Fruit fly (Drosophila melanogaster) whole organism, prepupa: ENCODE results near the gene grk.

Source experiments
- Blimp-1 ChIP-seq: fragments of 200-800 bp; sonication (Bioruptor generic); optimal IDR thresholded peaks from 3 replicates; lab custom pipeline; 2017; ENCODE audit warnings: missing biosample characterization, missing genetic modification characterization, mild to moderate bottlenecking, moderate library complexity, missing genetic modification reagents
- CG15336 ChIP-seq: fragments of 200-800 bp; sonication (Bioruptor generic); IDR thresholded peaks from 2 replicates; pipeline ENCODE4 v1.3.6; 2022; ENCODE audit warnings: missing biosample characterization, missing genetic modification characterization
- CG6276 ChIP-seq: fragments of 200-800 bp; sonication (Bioruptor generic); optimal IDR thresholded peaks from 2 replicates; lab custom pipeline; 2017; ENCODE audit warnings: missing biosample characterization, mild to moderate bottlenecking, missing genetic modification characterization
- dsx ChIP-seq: fragments of 200-800 bp; optimal IDR thresholded peaks from 3 replicates; lab custom pipeline; 2019; ENCODE audit warnings: missing biosample characterization, mild to moderate bottlenecking, missing genetic modification characterization, moderate library complexity; ENCODE audit not compliant: poor library complexity, severe bottlenecking
- salr ChIP-seq, 2 experiments: fragments of 200-800 bp; sonication (Bioruptor generic); optimal IDR thresholded peaks; 3 replicates each; lab custom pipeline; 2016 to 2018; ENCODE audit warnings: missing biosample characterization in 2 of 2, missing genetic modification characterization in 2 of 2, mild to moderate bottlenecking in 1 of 2

- TF ChIP-seq CG6276 (GFP tag; lab: Kevin White, UChicago) (no peak), dsx (GFP tag; lab: Kevin White, UChicago) (no peak), salr (GFP tag; optimal IDR thresholded peaks at IDR 0.05; lab: Kevin White, UChicago) (no peak), Blimp-1 (GFP tag; lab: Kevin White, UChicago) (no peak), CG15336 (GFP tag; lab: Robert Waterston, UW) (no peak)
These were observed 18.1 kb upstream of the grk start for dm6 chr2L:8451497-8451896.
